Fruit fly (Drosophila melanogaster) whole organism: Measurements from ENCODE around the gene ND-24L.

Experiments used
- CG8478 ChIP-seq: fragments of >200 bp; optimal IDR thresholded peaks from 2 replicates; lab custom pipeline; 2018; ENCODE audit warnings: inconsistent platforms
- Dll ChIP-seq: fragments of >200 bp; optimal IDR thresholded peaks from 2 replicates; lab custom pipeline; 2017
- EcR ChIP-seq, 2 experiments: fragments of >200 bp; optimal IDR thresholded peaks; 2 replicates each; lab custom pipeline; 2017; ENCODE audit warnings: missing biosample characterization in 2 of 2, missing genetic modification characterization in 2 of 2, missing genetic modification reagents in 2 of 2
- pan ChIP-seq: fragments of >200 bp; optimal IDR thresholded peaks from 2 replicates; lab custom pipeline; 2017
- psq ChIP-seq: fragments of >200 bp; optimal IDR thresholded peaks from 2 replicates; lab custom pipeline; 2017
- usp ChIP-seq: fragments of >200 bp; optimal IDR thresholded peaks from 2 replicates; lab custom pipeline; 2017; ENCODE audit warnings: missing biosample characterization, missing genetic modification characterization, mixed read lengths

Gene ND-24L

DNA sequence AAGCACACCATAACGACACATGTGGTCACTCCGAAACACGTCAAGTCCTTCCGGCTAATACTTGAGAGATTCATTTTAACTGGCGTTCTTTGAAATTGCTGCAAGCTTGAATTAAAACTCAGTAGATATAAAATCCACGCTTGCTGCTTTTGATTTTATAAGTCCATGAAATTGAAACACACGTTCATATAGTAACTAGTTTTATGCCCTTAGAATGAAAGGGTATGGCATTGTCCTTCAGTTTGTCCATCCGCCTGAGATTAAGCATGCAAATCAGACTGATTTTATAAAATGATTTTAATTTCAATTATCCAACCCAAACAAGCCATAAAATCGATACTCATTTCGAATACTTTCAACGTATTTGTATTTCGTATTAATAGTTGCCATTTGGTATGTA lies 24.0 kb upstream of the ND-24L start, which contains the start of gene brv2:
Gene brv2 (minus strand): TSS at position 101 of the 400 bp plus-strand sequence.
- TF ChIP-seq pan (lab: Kevin White, UChicago) (no peak), psq (lab: Kevin White, UChicago) (no peak), CG8478 (lab: Kevin White, UChicago) (no peak), EcR (GFP tag; optimal IDR thresholded peaks at IDR 0.05; lab: Kevin White, UChicago) (no peak), usp (GFP tag; lab: Kevin White, UChicago) (no peak), Dll (lab: Kevin White, UChicago) (no peak)

DNA sequence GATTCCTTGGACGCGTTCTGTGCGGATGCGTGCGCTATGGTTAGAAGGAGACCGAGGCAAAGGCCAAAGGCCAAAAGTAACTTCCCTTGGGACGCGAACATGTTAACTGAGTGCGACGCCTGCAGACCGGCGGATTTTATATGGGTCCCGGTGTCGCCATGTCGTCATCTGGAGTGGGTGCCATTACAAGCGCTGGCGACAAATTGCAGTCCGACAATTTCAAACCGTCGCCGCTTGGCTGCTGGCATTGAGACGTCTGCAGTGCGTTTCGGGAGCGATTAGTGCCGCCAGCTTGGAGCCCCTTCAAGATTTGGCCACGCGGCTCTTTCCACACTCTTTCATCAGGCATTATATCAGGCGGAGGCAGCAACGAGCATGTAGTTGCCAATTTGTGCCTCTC lies 20.6 kb upstream of the ND-24L start, which contains the start of gene CG13727:
Gene CG13727 (minus strand): TSS at position 101 of the 400 bp plus-strand sequence.
- TF ChIP-seq usp (GFP tag; lab: Kevin White, UChicago), result no peak

DNA sequence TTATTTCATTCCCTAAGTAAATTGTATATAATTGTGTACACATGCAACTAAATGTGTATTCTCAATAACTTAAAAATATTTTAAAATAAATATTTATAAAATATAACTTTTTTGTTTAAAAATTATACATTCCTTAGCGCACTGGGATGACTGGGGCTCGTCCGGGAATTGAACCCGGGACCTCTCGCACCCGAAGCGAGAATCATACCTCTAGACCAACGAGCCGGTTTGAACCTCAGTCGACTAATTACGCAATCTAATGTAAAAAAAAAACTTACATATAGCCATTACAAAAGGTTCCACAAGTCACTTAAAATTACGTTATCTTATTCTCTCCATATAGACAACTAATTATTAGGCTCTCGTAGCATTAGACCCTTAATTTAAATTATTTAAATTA lies 19.1 kb upstream of the ND-24L start:
- TF ChIP-seq EcR (GFP tag; optimal IDR thresholded peaks at IDR 0.05; lab: Kevin White, UChicago), result no peak

DNA sequence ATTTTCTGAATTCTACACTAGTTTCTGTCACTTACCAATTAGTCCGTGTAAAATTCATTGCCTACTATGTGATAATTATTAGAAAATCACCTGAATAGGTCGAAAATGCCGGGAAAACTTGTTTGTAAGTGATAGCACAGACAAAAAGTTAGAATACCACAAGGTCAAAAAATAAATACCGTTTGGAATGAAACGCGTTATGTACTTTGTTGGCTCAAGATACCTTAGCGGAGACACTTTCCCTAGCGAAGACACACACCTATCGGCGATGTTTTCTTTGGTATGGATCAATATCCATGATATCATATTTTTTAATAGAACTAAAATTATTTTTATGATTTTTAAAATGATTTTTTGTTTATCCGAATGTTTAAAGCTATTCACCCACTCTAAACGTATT lies 18.5 kb upstream of the ND-24L start, which contains the start of gene CG6479:
Gene CG6479 (minus strand): TSS at position 141 of the 400 bp plus-strand sequence.
- TF ChIP-seq EcR (GFP tag; optimal IDR thresholded peaks at IDR 0.05; lab: Kevin White, UChicago), result no peak
- no peak for TF ChIP-seq Dll (lab: Kevin White, UChicago)
- TF ChIP-seq pan (lab: Kevin White, UChicago), result no peak
- no peak for TF ChIP-seq CG8478 (lab: Kevin White, UChicago)
- TF ChIP-seq usp (GFP tag; lab: Kevin White, UChicago), result no peak
- TF ChIP-seq psq (lab: Kevin White, UChicago), result no peak

DNA sequence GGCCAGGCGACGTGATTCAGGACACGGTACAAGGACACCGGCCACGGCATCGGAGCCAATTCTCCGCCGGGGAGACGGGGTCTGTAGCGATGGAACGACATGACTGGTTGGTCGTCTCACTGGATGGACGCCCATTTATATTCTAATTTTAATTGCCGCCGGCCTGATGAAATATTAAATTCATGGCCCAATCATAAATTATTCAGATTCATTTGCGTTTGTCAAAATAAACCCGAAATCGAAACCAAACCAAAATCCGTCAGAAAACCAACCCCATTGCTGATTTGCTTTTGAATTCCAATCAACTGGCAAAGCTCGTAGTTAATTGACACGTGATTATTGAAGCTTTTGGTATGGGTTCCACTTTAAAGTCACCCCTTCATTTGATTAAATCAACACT lies 8.5 kb upstream of the ND-24L start, which contains the start of gene Or74a:
Gene Or74a (minus strand): TSS at position 101 of the 400 bp plus-strand sequence.
- TF ChIP-seq pan (lab: Kevin White, UChicago), result no peak
- no peak for TF ChIP-seq Dll (lab: Kevin White, UChicago)
- TF ChIP-seq psq (lab: Kevin White, UChicago), result no peak
- TF ChIP-seq EcR (GFP tag; optimal IDR thresholded peaks at IDR 0.05; lab: Kevin White, UChicago), result no peak
- TF ChIP-seq usp (GFP tag; lab: Kevin White, UChicago), result no peak
- TF ChIP-seq CG8478 (lab: Kevin White, UChicago), result no peak

DNA sequence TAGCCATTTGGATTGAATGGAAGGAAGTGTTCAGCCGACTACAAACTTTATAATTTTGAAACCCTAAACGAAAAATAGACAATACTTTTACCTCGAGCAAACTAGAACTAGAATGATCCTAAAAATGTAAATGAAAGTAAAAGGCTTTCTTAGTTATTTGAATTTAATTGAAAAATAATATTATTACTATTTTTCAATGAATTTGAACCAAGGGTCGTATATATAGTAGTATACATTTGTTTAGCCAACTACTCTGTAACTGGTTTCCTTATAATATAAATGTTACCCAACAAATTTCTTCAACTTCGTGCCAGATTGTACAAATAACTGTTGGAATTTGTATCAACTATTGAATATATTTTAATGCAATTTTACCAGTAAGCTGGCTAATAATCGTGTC lies 4.8 kb upstream of the ND-24L start, which contains the start of gene CG13725:
Gene CG13725 (minus strand): TSS at position 101 of the 400 bp plus-strand sequence.
- TF ChIP-seq CG8478 (lab: Kevin White, UChicago), result no peak

DNA sequence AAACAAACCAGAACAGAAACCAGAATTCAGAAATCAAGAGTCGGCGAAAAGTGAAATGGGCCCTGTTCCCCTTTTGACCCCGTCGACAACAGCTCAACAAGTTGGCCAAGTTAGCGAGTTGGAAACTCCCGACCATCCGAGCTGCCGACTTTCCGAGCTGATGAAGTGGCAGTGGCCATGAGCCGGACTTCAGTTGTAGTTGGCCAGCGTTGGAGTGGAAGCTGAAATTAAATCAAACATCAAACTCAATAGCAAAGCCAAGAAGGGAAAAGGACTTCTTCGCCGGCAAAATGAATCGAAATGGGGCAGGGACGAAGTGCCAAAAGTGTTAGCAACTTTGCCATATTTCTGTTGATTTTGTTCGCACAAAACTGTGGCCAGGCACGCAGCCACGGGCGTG lies 1.9 kb upstream of the ND-24L start, which contains the start of gene CG13724:
Gene CG13724 (plus strand): TSS at position 301 of the 400 bp plus-strand sequence.
- TF ChIP-seq pan (lab: Kevin White, UChicago), result no peak
- no peak for TF ChIP-seq psq (lab: Kevin White, UChicago)
- TF ChIP-seq usp (GFP tag; lab: Kevin White, UChicago), result no peak
- TF ChIP-seq EcR (GFP tag; optimal IDR thresholded peaks at IDR 0.05; lab: Kevin White, UChicago), result no peak
- no peak for TF ChIP-seq Dll (lab: Kevin White, UChicago)
- TF ChIP-seq CG8478 (lab: Kevin White, UChicago), result no peak

DNA sequence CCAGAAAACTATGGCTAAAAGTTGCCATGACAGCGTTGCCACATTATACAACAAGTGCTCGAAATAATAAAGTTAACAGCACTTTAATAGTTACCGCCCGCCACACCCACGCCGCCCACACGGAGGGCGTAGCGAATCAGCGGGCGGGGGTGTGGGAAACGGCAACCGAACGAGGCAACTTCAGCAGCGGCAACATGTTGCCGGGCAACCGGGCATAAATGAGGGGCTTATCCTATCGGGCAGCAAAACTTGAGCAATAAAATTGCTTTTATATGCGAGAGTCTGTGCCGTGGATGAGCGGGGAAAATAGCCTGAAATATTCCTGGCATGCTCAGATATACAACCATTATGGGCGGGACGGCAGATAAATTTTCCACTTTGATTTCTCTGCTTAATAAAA lies 4.4 kb downstream of the ND-24L start:
- no peak for TF ChIP-seq usp (GFP tag; lab: Kevin White, UChicago)
- TF ChIP-seq Dll (lab: Kevin White, UChicago), result no peak
- TF ChIP-seq CG8478 (lab: Kevin White, UChicago), result no peak
- TF ChIP-seq EcR (GFP tag; optimal IDR thresholded peaks at IDR 0.05; lab: Kevin White, UChicago), result no peak
- no peak for TF ChIP-seq pan (lab: Kevin White, UChicago)

DNA sequence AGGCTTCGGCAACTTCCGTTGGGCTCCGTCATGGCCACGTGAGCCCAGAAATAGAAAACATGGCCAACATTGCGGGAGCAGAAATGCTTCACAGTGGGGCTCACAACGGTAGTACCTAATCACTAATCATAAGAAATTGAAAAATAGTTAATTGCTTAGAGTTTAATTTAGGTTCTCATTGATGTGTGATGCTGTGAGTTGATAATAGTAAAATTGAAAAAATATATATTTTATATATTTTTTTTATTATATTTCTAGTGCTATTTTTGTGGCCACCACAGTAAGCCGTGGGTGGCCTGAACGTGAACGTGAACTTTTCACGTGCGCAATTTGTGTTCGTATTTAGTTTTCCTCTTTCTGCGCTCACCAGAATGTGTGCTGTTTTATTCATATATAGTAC lies 10.1 kb downstream of the ND-24L start:
- TF ChIP-seq Dll (lab: Kevin White, UChicago), result no peak
- no peak for TF ChIP-seq CG8478 (lab: Kevin White, UChicago)
- no peak for TF ChIP-seq psq (lab: Kevin White, UChicago)

DNA sequence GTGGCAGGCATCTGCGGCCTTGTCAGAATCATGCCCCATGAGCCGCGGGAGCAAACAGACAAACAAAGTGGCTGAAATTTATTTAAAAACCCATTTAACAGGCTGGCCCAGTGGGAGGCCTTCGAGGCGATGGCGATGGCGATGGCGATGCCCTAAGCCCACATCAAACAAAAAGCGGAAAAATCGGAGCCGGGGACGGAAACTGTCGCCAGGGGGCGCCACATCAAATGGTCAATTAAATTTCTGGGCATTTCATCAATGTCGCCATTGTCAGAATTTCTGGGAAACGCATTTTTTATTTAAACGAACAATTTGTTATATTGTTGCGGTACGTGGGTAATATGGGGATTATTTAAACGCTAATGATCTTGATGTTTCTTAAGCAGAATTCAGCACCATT lies 28.4 kb downstream of the ND-24L start:
- TF ChIP-seq psq (lab: Kevin White, UChicago) (no peak), EcR (GFP tag; optimal IDR thresholded peaks at IDR 0.05; lab: Kevin White, UChicago) (no peak), CG8478 (lab: Kevin White, UChicago) (no peak), usp (GFP tag; lab: Kevin White, UChicago) (no peak), Dll (lab: Kevin White, UChicago) (no peak), pan (lab: Kevin White, UChicago) (no peak)
